Fruit fly (Drosophila melanogaster) whole organism, prepupa: Measurements from ENCODE around the gene CG34273.

Source experiments
- Blimp-1 ChIP-seq: fragments of 200-800 bp; sonication (Bioruptor generic); optimal IDR thresholded peaks from 3 replicates; lab custom pipeline; 2017; ENCODE audit warnings: missing biosample characterization, missing genetic modification characterization, mild to moderate bottlenecking, moderate library complexity, missing genetic modification reagents
- CG11294 ChIP-seq: fragments of 200-800 bp; sonication (Bioruptor generic); IDR thresholded peaks from 2 replicates; pipeline ENCODE4 v1.3.6; 2022; ENCODE audit warnings: missing biosample characterization, missing genetic modification characterization
- CG32006 ChIP-seq: fragments of 200-800 bp; sonication (Bioruptor generic); optimal IDR thresholded peaks from 3 replicates; lab custom pipeline; 2017; ENCODE audit warnings: missing biosample characterization, mild to moderate bottlenecking, missing genetic modification characterization
- CG6792 ChIP-seq: fragments of 200-800 bp; sonication (Bioruptor generic); optimal IDR thresholded peaks from 3 replicates; lab custom pipeline; 2016; ENCODE audit warnings: missing biosample characterization, missing genetic modification characterization
- CG6808 ChIP-seq: fragments of 200-800 bp; sonication (Bioruptor generic); optimal IDR thresholded peaks from 3 replicates; lab custom pipeline; 2017; ENCODE audit warnings: missing biosample characterization, missing genetic modification characterization, mild to moderate bottlenecking, moderate library complexity, missing genetic modification reagents
- CG9139 ChIP-seq: fragments of 200-800 bp; sonication (Bioruptor generic); optimal IDR thresholded peaks from 3 replicates; lab custom pipeline; 2017; ENCODE audit warnings: missing biosample characterization, mild to moderate bottlenecking, missing genetic modification characterization
- achi ChIP-seq: fragments of 200-800 bp; sonication (Bioruptor generic); optimal IDR thresholded peaks from 3 replicates; lab custom pipeline; 2016; ENCODE audit warnings: missing biosample characterization, missing genetic modification characterization
- dac ChIP-seq: fragments of 200-800 bp; sonication (Bioruptor generic); optimal IDR thresholded peaks from 2 replicates; lab custom pipeline; 2017; ENCODE audit warnings: missing biosample characterization, mild to moderate bottlenecking, missing genetic modification characterization
- pdm3 ChIP-seq: fragments of 200-800 bp; sonication (Bioruptor generic); optimal IDR thresholded peaks from 3 replicates; lab custom pipeline; 2016; ENCODE audit warnings: missing biosample characterization, missing genetic modification characterization
- spab ChIP-seq: fragments of 200-800 bp; sonication (Bioruptor generic); optimal IDR thresholded peaks from 2 replicates; lab custom pipeline; 2017; ENCODE audit warnings: missing biosample characterization, mild to moderate bottlenecking, missing genetic modification characterization, missing genetic modification reagents

DNA sequence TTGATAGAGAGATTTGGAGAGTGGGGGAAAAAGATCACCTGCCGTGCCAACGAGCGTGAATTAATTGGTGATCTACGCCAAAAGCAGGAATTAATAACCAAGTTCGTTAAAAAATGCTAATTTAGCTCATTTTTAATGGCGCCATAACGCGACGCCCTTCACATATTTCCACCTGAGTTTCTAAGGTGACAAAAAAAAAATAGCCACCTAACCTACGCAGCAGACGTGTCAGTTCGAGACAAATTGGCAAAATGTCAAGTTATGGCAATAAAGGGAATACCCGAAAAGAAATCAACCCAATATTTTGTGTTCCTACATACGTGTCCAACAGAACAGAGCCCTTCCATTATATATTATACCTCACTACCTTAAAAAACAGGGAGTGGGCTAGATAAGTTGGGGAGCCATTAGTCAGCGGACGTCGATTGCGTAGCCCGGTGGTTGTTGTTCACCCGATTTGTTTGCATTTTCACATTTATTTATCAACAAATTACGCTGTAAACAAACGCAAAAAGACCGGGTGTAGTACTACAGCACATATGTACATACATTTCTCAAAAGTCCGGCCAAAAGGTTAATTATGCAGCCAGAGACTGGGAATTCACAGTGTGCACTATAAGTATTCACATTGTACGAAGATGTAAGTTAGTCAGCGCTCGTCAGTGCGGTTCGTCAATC lies 39.6 kb upstream of the CG34273 start:
- TF ChIP-seq CG6792 (no peak), CG32006 (GFP tag; lab: Kevin White, UChicago) (no peak), Blimp-1 (GFP tag; lab: Kevin White, UChicago) (no peak), pdm3 (no peak), achi (no peak), CG11294 (GFP tag; lab: Robert Waterston, UW) (no peak), spab (GFP tag; lab: Kevin White, UChicago) (no peak), CG9139 (GFP tag; lab: Kevin White, UChicago) (no peak), dac (GFP tag; lab: Kevin White, UChicago) (no peak), CG6808 (GFP tag; lab: Kevin White, UChicago) (no peak)
